Worm (Caenorhabditis elegans): ENCODE measurements around the gene F14F9.3.

DNA sequence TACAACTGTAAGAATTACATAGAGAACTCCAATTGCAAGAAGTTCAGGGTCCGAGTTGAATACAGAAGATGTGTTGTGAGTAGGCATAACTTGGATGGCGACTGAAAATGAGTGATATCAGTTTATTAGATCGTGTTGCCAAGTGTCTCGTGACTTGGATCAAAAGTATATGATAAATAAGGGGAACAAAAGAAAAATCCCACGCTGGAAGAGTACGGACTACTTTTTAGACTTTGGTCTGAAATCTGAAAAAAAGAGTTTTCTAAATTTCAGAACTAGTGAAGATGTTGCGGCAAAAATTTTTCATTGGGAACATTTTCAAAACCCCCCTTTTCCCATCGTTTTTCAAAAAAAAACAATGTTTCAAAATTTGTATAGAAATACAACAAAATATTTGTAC is 31.6 kb downstream of the F14F9.3 start, which contains the start of gene srt-64:
- TF ChIP-seq him-1 (tag; optimal IDR thresholded peaks at IDR 0.05) (no peak), W03F9.2 (tag; optimal IDR thresholded peaks at IDR 0.05) (no peak), dao-5 (tag; optimal IDR thresholded peaks at IDR 0.05) (no peak)
